Worm (Caenorhabditis elegans) whole organism, dauer: ENCODE results near the gene clec-54.
"Not testable (repeated sequence)": the region's sequence is repeated elsewhere in the genome, so short reads cannot be mapped to it uniquely, and the experiment has no call there.

ENCODE experiments used
- unc-62 ChIP-seq: sonication (generic microtip); optimal IDR thresholded peaks from 2 replicates; lab custom pipeline; 2017; ENCODE audit warnings: missing biosample characterization, missing genetic modification reagents, missing genetic modification characterization

clec-54 gene

ce11 chrV:14460615-14461102 is 16.0 kb upstream of the clec-54 start, which contains the start of gene F08H9.2:
TSS of gene F08H9.2 (plus strand) at chrV:14460665.
- no peak for TF ChIP-seq unc-62 (GFP tag; lab: Kevin White, UChicago)

DNA sequence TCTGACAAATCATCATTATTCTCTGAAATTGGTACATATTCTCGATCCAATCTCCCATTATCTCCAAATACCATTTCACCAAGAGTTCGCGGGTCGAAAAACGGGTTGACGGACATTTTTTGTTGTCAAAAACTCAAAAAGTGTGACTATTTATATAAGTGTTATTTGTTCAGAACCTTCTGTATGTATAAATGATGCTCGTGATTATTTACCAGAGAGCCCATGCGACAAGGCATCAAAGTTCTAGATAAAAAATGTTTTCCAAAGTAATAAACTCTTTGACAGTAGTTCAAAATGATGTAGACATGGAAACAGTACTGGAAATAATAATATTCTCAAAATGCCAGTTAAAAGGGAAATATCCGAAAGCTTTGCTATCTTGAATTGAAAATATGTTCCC is 14.1 kb upstream of the clec-54 start:
- no peak for TF ChIP-seq unc-62 (GFP tag; lab: Kevin White, UChicago)

DNA sequence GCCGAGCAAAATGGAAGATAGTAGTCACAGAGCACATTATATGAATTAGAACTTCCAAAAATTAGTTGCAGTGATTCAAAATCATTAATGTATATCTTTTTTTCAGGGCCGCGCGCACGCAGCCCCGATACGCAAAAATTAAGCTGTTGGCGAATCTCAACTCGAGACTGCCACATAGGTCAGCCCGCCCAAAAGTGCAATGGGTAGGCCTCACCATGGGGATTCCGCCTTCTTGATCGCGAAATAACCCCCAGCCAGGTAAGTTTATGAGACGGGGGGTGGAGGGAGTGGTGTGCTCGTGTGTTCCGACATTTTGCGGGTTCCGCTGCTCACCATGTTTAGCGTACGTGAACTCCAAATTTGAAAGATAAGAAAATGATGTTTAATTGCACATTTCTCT is 13.6 kb upstream of the clec-54 start, which contains the start of gene F08H9.3:
TSS of gene F08H9.3 (minus strand) at position 252 of the 400 bp plus-strand sequence.
- TF ChIP-seq unc-62 (GFP tag; lab: Kevin White, UChicago): not testable (repeated sequence)

DNA sequence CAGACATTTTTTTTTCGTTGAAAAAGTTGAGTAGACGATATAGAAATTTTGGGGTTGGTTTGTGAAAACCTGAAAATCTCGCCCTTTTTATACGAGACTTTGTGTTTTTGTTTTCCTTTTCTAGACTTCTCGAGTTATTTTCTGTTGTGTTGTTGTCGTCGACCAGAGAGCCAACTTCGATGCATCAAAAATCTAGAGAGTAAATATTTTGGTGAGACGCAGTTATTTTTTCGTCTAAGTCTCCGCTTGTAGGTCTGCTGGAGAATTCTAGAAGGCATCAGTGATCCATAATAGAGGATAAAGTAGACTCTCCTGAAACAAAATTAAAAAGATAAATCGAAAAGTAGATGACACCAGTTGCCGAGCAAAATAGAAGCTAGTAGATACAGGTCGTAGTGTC is 12.3 kb upstream of the clec-54 start, which contains the start of gene F08H9.4:
TSS of gene F08H9.4 (minus strand) at position 61 of the 400 bp plus-strand sequence.
- TF ChIP-seq unc-62 (GFP tag; lab: Kevin White, UChicago): no peak

DNA sequence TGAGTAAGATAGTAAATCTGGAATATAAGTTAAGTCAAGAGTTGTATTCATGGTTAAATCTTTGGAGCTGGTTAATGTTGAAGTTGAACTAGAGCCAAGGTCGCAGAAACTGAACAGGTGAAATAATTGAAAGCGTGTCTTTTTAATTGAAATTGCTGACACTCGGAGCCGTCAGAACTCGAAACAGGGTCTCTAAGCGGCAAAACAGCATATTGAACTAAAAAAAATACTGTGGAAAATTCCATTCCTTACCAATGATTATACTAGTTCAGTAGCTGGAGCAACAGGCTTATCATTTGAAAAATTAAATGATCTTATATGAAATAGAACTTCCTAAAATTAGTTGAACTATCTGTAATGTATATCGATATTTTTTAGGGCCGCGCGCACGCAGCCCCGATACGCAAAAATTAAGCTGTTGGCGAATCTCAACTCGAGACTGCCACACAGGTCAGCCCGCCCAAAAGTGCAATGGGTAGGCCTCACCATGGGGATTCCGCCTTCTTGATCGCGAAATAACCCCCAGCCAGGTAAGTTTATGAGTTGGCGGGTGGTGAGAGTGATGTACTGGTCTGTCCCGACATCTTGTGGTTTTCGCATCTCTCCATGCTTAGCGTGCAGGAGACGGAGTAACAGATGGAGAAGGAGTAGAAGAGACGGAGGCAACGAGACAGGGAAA is 8.4 kb upstream of the clec-54 start, which contains the start of gene srz-97:
TSS of gene srz-97 (minus strand) at position 51 of the 679 bp plus-strand sequence.
- no peak for TF ChIP-seq unc-62 (GFP tag; lab: Kevin White, UChicago)

DNA sequence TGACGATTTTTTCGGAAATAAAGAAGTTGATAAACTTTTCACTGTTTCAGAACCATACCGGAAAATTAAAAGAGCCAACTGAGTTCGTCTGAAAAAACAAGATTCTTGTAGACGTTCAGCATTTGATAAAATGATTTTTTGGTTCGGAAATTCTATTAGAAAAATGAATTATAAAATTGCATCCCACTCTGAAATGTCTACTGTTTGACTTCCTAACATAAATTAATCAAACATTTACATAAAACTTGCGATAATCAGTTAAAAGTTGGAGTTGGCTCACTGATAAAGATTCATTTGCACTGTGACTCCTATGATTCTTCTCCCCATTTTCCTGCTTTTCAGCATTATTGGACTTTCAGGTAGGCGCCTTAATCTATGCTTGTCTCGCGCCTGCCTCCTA is 7.8 kb upstream of the clec-54 start, which contains the start of gene clec-57:
TSS of gene clec-57 (plus strand) at position 301 of the 400 bp plus-strand sequence.
- no peak for TF ChIP-seq unc-62 (GFP tag; lab: Kevin White, UChicago)

DNA sequence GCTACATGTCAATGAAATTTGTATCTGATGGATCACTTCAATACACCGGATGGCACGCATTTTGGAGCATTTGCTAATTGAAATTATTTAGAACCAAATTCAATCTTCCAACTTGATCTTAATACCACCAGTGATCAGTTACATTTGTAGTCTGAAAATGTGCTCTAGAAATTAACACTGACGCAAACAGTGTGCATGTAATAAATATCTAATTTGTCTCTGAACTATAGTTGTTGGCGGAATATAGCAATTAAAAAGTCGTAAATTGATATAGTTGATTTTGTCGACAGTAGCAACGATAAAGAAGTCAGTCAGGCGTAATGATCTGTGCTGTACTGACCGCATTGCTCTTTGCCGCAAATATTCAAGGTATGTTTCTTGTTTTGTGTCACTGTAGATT is 4.5 kb upstream of the clec-54 start, which contains the start of gene clec-227:
TSS of gene clec-227 (plus strand) at position 301 of the 400 bp plus-strand sequence.
- TF ChIP-seq unc-62 (GFP tag; lab: Kevin White, UChicago): no peak

- no peak for TF ChIP-seq unc-62 (GFP tag; lab: Kevin White, UChicago)
Observed at ce11 chrV:14474099-14474498, 2.6 kb upstream of the clec-54 start, which contains the start of gene clec-56. TSS of gene clec-56 (plus strand) at chrV:14474399.

ce11 chrV:14478979-14479378 is 2.3 kb downstream of the clec-54 start, which contains the start of gene clec-55:
TSS of gene clec-55 (plus strand) at chrV:14479279.
- no peak for TF ChIP-seq unc-62 (GFP tag; lab: Kevin White, UChicago)

DNA sequence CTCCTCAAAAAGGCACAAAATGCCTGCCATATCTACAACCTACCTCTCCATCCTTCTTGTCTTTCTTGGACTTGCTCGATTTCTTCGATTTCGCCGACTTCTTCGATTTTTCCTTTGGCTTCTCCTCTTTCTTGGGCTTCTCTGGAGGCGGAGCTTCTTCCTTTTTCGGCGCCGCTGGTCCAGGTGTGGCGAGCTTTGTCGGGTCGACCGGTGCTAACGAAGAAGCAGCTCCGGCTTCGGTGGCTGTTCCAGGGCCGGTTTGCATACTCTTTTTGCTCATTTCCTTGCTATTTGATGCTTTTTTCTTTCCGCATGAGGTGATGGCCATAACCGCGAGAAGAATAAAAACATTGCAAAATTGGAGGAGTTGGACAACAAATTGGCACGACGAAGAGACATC is 3.8 kb downstream of the clec-54 start:
- TF ChIP-seq unc-62 (GFP tag; lab: Kevin White, UChicago): no peak

- no peak for TF ChIP-seq unc-62 (GFP tag; lab: Kevin White, UChicago)
Observed at ce11 chrV:14481401-14481800, 4.7 kb downstream of the clec-54 start, which contains the start of gene R02D5.7. TSS of gene R02D5.7 (minus strand) at chrV:14481501.

ce11 chrV:14481987-14482386 is 5.3 kb downstream of the clec-54 start, which contains the start of gene R02D5.10:
TSS of gene R02D5.10 (plus strand) at chrV:14482287.
- no peak for TF ChIP-seq unc-62 (GFP tag; lab: Kevin White, UChicago)

- TF ChIP-seq unc-62 (GFP tag; lab: Kevin White, UChicago): no peak
Observed at ce11 chrV:14482728-14483210, 6.1 kb downstream of the clec-54 start, which contains the start of gene R02D5.3. TSS of gene R02D5.3 (plus strand) at chrV:14483160.

- TF ChIP-seq unc-62 (GFP tag; lab: Kevin White, UChicago): no peak
Observed at ce11 chrV:14484582-14484981, 7.9 kb downstream of the clec-54 start, which contains the start of gene R02D5.4. TSS of gene R02D5.4 (minus strand) at chrV:14484682.

DNA sequence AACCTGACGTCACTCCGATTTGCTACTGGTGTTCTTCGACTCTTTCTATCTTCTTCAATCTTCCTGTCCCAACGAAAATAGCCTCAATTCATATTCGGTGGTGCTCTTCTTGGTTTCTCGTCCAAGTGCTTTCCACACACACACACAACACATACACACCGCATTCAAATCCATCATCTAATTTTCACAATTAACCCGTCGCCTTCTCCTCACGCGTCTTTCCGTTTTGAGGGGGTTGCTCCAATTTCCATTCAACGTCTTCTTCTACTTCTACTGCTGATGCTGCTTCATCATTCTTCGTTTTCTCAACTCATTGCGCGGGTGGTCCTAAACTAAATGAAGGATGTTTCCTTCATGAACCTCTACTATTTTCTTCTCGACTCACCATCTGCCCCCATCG is 14.4 kb downstream of the clec-54 start:
- TF ChIP-seq unc-62 (GFP tag; lab: Kevin White, UChicago): no peak

ce11 chrV:14493665-14494064 is 17.0 kb downstream of the clec-54 start:
- TF ChIP-seq unc-62 (GFP tag; lab: Kevin White, UChicago): no peak
